Worm (Caenorhabditis elegans) whole organism, young adult: ENCODE measurements around the gene W02B12.1.

Source experiments
- B0035.1 ChIP-seq: sonication (generic microtip); optimal IDR thresholded peaks from 2 replicates; lab custom pipeline; 2016; ENCODE audit warnings: missing genetic modification characterization, mild to moderate bottlenecking, missing compliant biosample characterization, missing genotype, missing genetic modification reagents
- C17E4.6 ChIP-seq: fragments of 200-800 bp; sonication (Bioruptor generic); IDR thresholded peaks from 2 replicates; pipeline ENCODE4 v1.3.6; 2022; ENCODE audit warnings: missing genetic modification reagents, missing genetic modification characterization, missing compliant biosample characterization
- F10E7.11 ChIP-seq: sonication (generic microtip); optimal IDR thresholded peaks from 2 replicates; lab custom pipeline; 2017; ENCODE audit warnings: mild to moderate bottlenecking, missing genetic modification characterization, moderate library complexity, missing compliant biosample characterization
- F33H1.4 ChIP-seq: fragments of 200-800 bp; sonication (Bioruptor generic); IDR thresholded peaks from 2 replicates; pipeline ENCODE4 v1.3.6; 2022; ENCODE audit warnings: missing genetic modification reagents, missing genetic modification characterization, missing compliant biosample characterization
- F49E8.2 ChIP-seq: sonication (generic microtip); optimal IDR thresholded peaks from 3 replicates; lab custom pipeline; 2017; ENCODE audit warnings: missing genetic modification characterization, mild to moderate bottlenecking, missing compliant biosample characterization, antibody characterized with exemption, moderate library complexity; ENCODE audit not compliant: insufficient read depth
- K12H6.12 ChIP-seq: fragments of 200-800 bp; sonication (Bioruptor generic); optimal IDR thresholded peaks from 2 replicates; lab custom pipeline; 2018; ENCODE audit warnings: mild to moderate bottlenecking, missing genetic modification characterization, missing compliant biosample characterization
- Y53F4B.3 ChIP-seq: fragments of 200-800 bp; sonication (Bioruptor generic); IDR thresholded peaks from 2 replicates; pipeline ENCODE4 v1.3.6; 2022; ENCODE audit warnings: missing genetic modification reagents, missing genetic modification characterization, missing compliant biosample characterization
- Y56A3A.18 ChIP-seq: fragments of 200-800 bp; sonication (Bioruptor generic); IDR thresholded peaks from 2 replicates; pipeline ENCODE4 v1.3.6; 2022; ENCODE audit warnings: missing genetic modification reagents, missing genetic modification characterization, missing compliant biosample characterization
- Y95B8A.8 ChIP-seq: fragments of 200-800 bp; sonication (Bioruptor generic); IDR thresholded peaks from 2 replicates; pipeline ENCODE4 v1.3.6; 2022; ENCODE audit warnings: missing genetic modification reagents, missing genetic modification characterization, missing compliant biosample characterization
- ZK185.1 ChIP-seq: sonication (generic microtip); optimal IDR thresholded peaks from 2 replicates; lab custom pipeline; 2016; ENCODE audit warnings: mild to moderate bottlenecking, missing genetic modification characterization, missing compliant biosample characterization; ENCODE audit not compliant: poor library complexity, severe bottlenecking
- athp-1 ChIP-seq: sonication (generic microtip); optimal IDR thresholded peaks from 2 replicates; lab custom pipeline; 2017; ENCODE audit warnings: mild to moderate bottlenecking, missing genetic modification characterization, missing compliant biosample characterization
- attf-6 ChIP-seq: fragments of 200-800 bp; sonication (Bioruptor generic); IDR thresholded peaks from 2 replicates; pipeline ENCODE4 v1.3.6; 2022; ENCODE audit warnings: missing genetic modification reagents, missing genetic modification characterization, missing compliant biosample characterization
- cebp-1 ChIP-seq, 2 experiments: fragments of 200-800 bp in 1 of 2; sonication (Bioruptor generic) in 1 of 2; sonication (generic microtip) in 1 of 2; IDR thresholded peaks in 1 of 2; optimal IDR thresholded peaks in 1 of 2; 2 replicates each; pipeline versions ENCODE4 v1.3.6 to Lab custom; 2017 to 2022; ENCODE audit warnings: missing compliant biosample characterization in 2 of 2, missing genetic modification characterization in 2 of 2, mild to moderate bottlenecking in 1 of 2, missing genetic modification reagents in 1 of 2, moderate library complexity in 1 of 2
- ceh-100 ChIP-seq: fragments of 200-800 bp; sonication (Bioruptor generic); IDR thresholded peaks from 2 replicates; pipeline ENCODE4 v1.3.6; 2022; ENCODE audit warnings: missing genetic modification reagents, missing genetic modification characterization, missing compliant biosample characterization
- ceh-58 ChIP-seq: fragments of 200-800 bp; sonication (Bioruptor generic); IDR thresholded peaks from 2 replicates; pipeline ENCODE4 v1.3.6; 2022; ENCODE audit warnings: missing genetic modification characterization, missing compliant biosample characterization
- ceh-91 ChIP-seq: fragments of 200-800 bp; sonication (Bioruptor generic); IDR thresholded peaks from 2 replicates; pipeline ENCODE4 v1.3.6; 2022; ENCODE audit warnings: missing genetic modification reagents, missing genetic modification characterization, missing compliant biosample characterization
- dpff-1 ChIP-seq: sonication (generic microtip); optimal IDR thresholded peaks from 2 replicates; lab custom pipeline; 2017; ENCODE audit warnings: mild to moderate bottlenecking, missing genetic modification characterization, missing compliant biosample characterization
- efl-1 ChIP-seq: fragments of 150-350 bp; optimal IDR thresholded peaks from 2 replicates; lab custom pipeline; 2014; ENCODE audit warnings: missing biosample characterization, missing genetic modification reagents, missing genetic modification characterization
- egl-18 ChIP-seq: fragments of 200-800 bp; sonication (Bioruptor generic); IDR thresholded peaks from 2 replicates; pipeline ENCODE4 v1.3.6; 2022; ENCODE audit warnings: missing genetic modification reagents, missing genetic modification characterization, missing compliant biosample characterization
- ets-4 ChIP-seq: fragments of 200-800 bp; sonication (Bioruptor generic); optimal IDR thresholded peaks from 2 replicates; lab custom pipeline; 2018; ENCODE audit warnings: mild to moderate bottlenecking, missing genetic modification characterization, missing compliant biosample characterization
- hlh-26 ChIP-seq: fragments of 200-800 bp; sonication (Bioruptor generic); conservative IDR thresholded peaks from 2 replicates; pipeline ENCODE4 v1.3.6; 2022; ENCODE audit warnings: missing genetic modification reagents, missing genetic modification characterization, missing compliant biosample characterization
- hmg-1.2 ChIP-seq: fragments of 200-800 bp; sonication (Bioruptor generic); IDR thresholded peaks from 2 replicates; pipeline ENCODE4 v1.3.6; 2022; ENCODE audit warnings: missing genetic modification reagents, missing genetic modification characterization, missing compliant biosample characterization
- hrde-1 ChIP-seq: sonication (generic microtip); optimal IDR thresholded peaks from 2 replicates; lab custom pipeline; 2016; ENCODE audit warnings: missing genetic modification characterization, mild to moderate bottlenecking, missing compliant biosample characterization, moderate library complexity, missing genotype, missing genetic modification reagents, borderline replicate concordance
- let-607 ChIP-seq, 2 experiments: fragments of 200-800 bp in 1 of 2; sonication (Bioruptor generic) in 1 of 2; sonication (generic microtip) in 1 of 2; optimal IDR thresholded peaks; 2 replicates each; lab custom pipeline; 2016 to 2018; ENCODE audit warnings: mild to moderate bottlenecking in 2 of 2, missing compliant biosample characterization in 2 of 2, missing genetic modification characterization in 2 of 2, moderate library complexity in 2 of 2, missing genotype in 1 of 2
- lin-54 ChIP-seq: fragments of 200-800 bp; sonication (Bioruptor generic); optimal IDR thresholded peaks from 2 replicates; lab custom pipeline; 2018; ENCODE audit warnings: mild to moderate bottlenecking, missing genetic modification characterization, missing compliant biosample characterization
- lir-1 ChIP-seq: fragments of 200-800 bp; sonication (Bioruptor generic); conservative IDR thresholded peaks from 2 replicates; pipeline ENCODE4 v1.3.6; 2022; ENCODE audit warnings: missing genetic modification reagents, missing genetic modification characterization, missing compliant biosample characterization
- madf-6 ChIP-seq: fragments of 200-800 bp; sonication (Bioruptor generic); IDR thresholded peaks from 2 replicates; pipeline ENCODE4 v1.3.6; 2022; ENCODE audit warnings: missing genetic modification reagents, missing genetic modification characterization, missing compliant biosample characterization
- nfya-1 ChIP-seq: sonication (generic microtip); optimal IDR thresholded peaks from 2 replicates; lab custom pipeline; 2017; ENCODE audit warnings: antibody characterized with exemption, missing compliant biosample characterization, missing genetic modification characterization, borderline replicate concordance; ENCODE audit not compliant: insufficient read depth
- nfyb-1 ChIP-seq: fragments of 200-800 bp; sonication (Bioruptor generic); IDR thresholded peaks from 2 replicates; pipeline ENCODE4 v1.3.6; 2022; ENCODE audit warnings: missing genetic modification reagents, missing genetic modification characterization, missing compliant biosample characterization
- nhr-80 ChIP-seq: sonication (generic microtip); optimal IDR thresholded peaks from 2 replicates; lab custom pipeline; 2016; ENCODE audit warnings: missing genetic modification characterization, missing compliant biosample characterization
- rcor-1 ChIP-seq: fragments of 200-800 bp; sonication (Bioruptor generic); IDR thresholded peaks from 2 replicates; pipeline ENCODE4 v1.3.6; 2022; ENCODE audit warnings: missing genetic modification reagents, missing genetic modification characterization, missing compliant biosample characterization
- repo-1 ChIP-seq: sonication (generic microtip); optimal IDR thresholded peaks from 2 replicates; lab custom pipeline; 2017; ENCODE audit warnings: mild to moderate bottlenecking, missing genetic modification characterization, missing compliant biosample characterization
- snpc-1.1 ChIP-seq: sonication (generic microtip); optimal IDR thresholded peaks from 2 replicates; lab custom pipeline; 2017; ENCODE audit warnings: missing genetic modification characterization, mild to moderate bottlenecking, missing compliant biosample characterization, antibody characterized with exemption, moderate library complexity, missing genotype, missing genetic modification reagents; ENCODE audit not compliant: insufficient read depth
- snpc-1.3 ChIP-seq: sonication (generic microtip); optimal IDR thresholded peaks from 2 replicates; lab custom pipeline; 2017; ENCODE audit warnings: missing genetic modification characterization, mild to moderate bottlenecking, missing compliant biosample characterization, antibody characterized with exemption, moderate library complexity, missing genotype, missing genetic modification reagents; ENCODE audit not compliant: insufficient read depth
- snpc-4 ChIP-seq, 5 experiments: fragments of 150-350 bp in 1 of 5; sonication (generic microtip) in 4 of 5; optimal IDR thresholded peaks; 2 replicates each; lab custom pipeline; 2014 to 2018; ENCODE audit warnings: missing genetic modification characterization in 5 of 5, missing biosample characterization in 3 of 5, antibody characterized with exemption in 2 of 5, mild to moderate bottlenecking in 2 of 5, missing compliant biosample characterization in 2 of 5, missing genotype in 2 of 5, moderate library complexity in 2 of 5, missing genetic modification reagents in 1 of 5
- somi-1 ChIP-seq: fragments of 200-800 bp; sonication (Bioruptor generic); optimal IDR thresholded peaks from 2 replicates; lab custom pipeline; 2018; ENCODE audit warnings: mild to moderate bottlenecking, missing genetic modification characterization, missing compliant biosample characterization
- sptf-2 ChIP-seq: fragments of 200-800 bp; sonication (Bioruptor generic); optimal IDR thresholded peaks from 2 replicates; lab custom pipeline; 2018; ENCODE audit warnings: mild to moderate bottlenecking, missing genetic modification characterization, missing compliant biosample characterization
- tlf-1 ChIP-seq: fragments of 200-800 bp; sonication (Bioruptor generic); optimal IDR thresholded peaks from 2 replicates; lab custom pipeline; 2018; ENCODE audit warnings: mild to moderate bottlenecking, missing genetic modification characterization, missing compliant biosample characterization
- xnd-1 ChIP-seq: sonication (generic microtip); optimal IDR thresholded peaks from 2 replicates; lab custom pipeline; 2016; ENCODE audit warnings: missing genotype, missing genetic modification reagents, missing genetic modification characterization, missing compliant biosample characterization
- zfh-2 ChIP-seq: fragments of 200-800 bp; sonication (Bioruptor generic); conservative IDR thresholded peaks from 2 replicates; pipeline ENCODE4 v1.3.6; 2022; ENCODE audit warnings: missing genetic modification reagents, missing genetic modification characterization, missing compliant biosample characterization
- zim-3 ChIP-seq: sonication (generic microtip); optimal IDR thresholded peaks from 2 replicates; lab custom pipeline; 2017; ENCODE audit warnings: mild to moderate bottlenecking, missing genetic modification characterization, moderate library complexity, missing compliant biosample characterization
- ztf-18 ChIP-seq: sonication (generic microtip); optimal IDR thresholded peaks from 2 replicates; lab custom pipeline; 2016; ENCODE audit warnings: missing genotype, mild to moderate bottlenecking, missing genetic modification characterization, missing compliant biosample characterization
- ztf-25 ChIP-seq: fragments of 200-800 bp; sonication (Bioruptor generic); IDR thresholded peaks from 2 replicates; pipeline ENCODE4 v1.3.6; 2022; ENCODE audit warnings: missing genetic modification reagents, missing genetic modification characterization, missing compliant biosample characterization
- ztf-26 ChIP-seq: sonication (generic microtip); optimal IDR thresholded peaks from 2 replicates; lab custom pipeline; 2017; ENCODE audit warnings: missing genetic modification characterization, missing compliant biosample characterization
- ztf-28 ChIP-seq: fragments of 200-800 bp; sonication (Bioruptor generic); IDR thresholded peaks from 2 replicates; pipeline ENCODE4 v1.3.6; 2022; ENCODE audit warnings: missing genetic modification reagents, missing genetic modification characterization, missing compliant biosample characterization

The W02B12.1 gene

DNA sequence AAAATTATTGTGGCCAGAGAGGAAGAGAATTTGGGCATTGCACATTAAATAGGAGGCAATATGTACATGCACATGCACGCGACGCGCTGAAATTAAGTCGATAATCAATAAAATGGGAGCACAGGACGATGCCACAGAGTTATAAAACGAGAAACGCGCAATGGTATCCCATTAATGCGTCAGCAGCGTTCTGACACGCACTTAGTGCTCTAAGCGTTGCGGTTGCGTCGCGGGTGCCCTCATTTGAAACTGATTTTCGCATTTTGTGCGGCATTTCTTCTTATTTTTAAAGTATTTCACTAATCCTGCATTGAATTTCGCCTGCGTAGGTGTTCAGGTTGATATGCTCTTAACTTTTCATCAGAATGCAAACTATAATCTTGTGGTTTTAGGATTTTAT, 4.2 kb downstream of the W02B12.1 start, which contains the start of gene rsp-1 (continued):
- peak; percentile 82 for TF ChIP-seq athp-1 (tag; lab: Kevin White, UChicago)
- TF ChIP-seq ceh-91 (GFP tag; lab: Robert Waterston, UW) = peak; percentile 73
- peak; percentile 76 for TF ChIP-seq F33H1.4 (GFP tag; lab: Robert Waterston, UW)
- TF ChIP-seq F10E7.11 = no peak
- peak; percentile 42 for TF ChIP-seq snpc-1.1
- peak; percentile 93 for TF ChIP-seq Y95B8A.8 (GFP tag; lab: Robert Waterston, UW)
- TF ChIP-seq B0035.1 (tag; lab: Kevin White, UChicago) = peak; percentile 14
- TF ChIP-seq F49E8.2 (tag; lab: Kevin White, UChicago) = peak; percentile 53
- TF ChIP-seq hrde-1 (tag; lab: Kevin White, UChicago) = peak; percentile 36
- no peak for TF ChIP-seq zim-3 (tag; lab: Kevin White, UChicago)
- peak; percentile 60 for TF ChIP-seq efl-1 (GFP tag; lab: Kevin White, UChicago)
- peak; percentile 71 for TF ChIP-seq ztf-26 (tag; lab: Kevin White, UChicago)
- no peak; the same call in 1 of the 2 replicates for TF ChIP-seq attf-6 (GFP tag; lab: Robert Waterston, UW)
- TF ChIP-seq K12H6.12 (tag; lab: Kevin White, UChicago) = peak; percentile 80
- no peak for TF ChIP-seq ceh-58
- 0 out of 2 replicates have a peak, but pooled peaks have one; percentile 30 for TF ChIP-seq egl-18
- TF ChIP-seq snpc-1.3 (tag; lab: Kevin White, UChicago) = peak; percentile 72
- TF ChIP-seq Y56A3A.18 = 0 out of 2 replicates have a peak, but pooled peaks have one; percentile 49
- 0 out of 2 replicates have a peak, but pooled peaks have one; percentile 49 for TF ChIP-seq ztf-28
- peak; percentile 54 to 73 for TF ChIP-seq let-607 (tag; optimal IDR thresholded peaks at IDR 0.05; lab: Kevin White, UChicago)
- TF ChIP-seq madf-6 (GFP tag; lab: Robert Waterston, UW) = peak; percentile 84
- peak; percentile 46 for TF ChIP-seq xnd-1 (tag; lab: Kevin White, UChicago)
- peak; percentile 88 for TF ChIP-seq rcor-1 (GFP tag; lab: Robert Waterston, UW)
- TF ChIP-seq nhr-80 (tag; lab: Kevin White, UChicago) = peak; percentile 95
- TF ChIP-seq snpc-4 (GFP tag; optimal IDR thresholded peaks at IDR 0.05; lab: Kevin White, UChicago) = no peak
- TF ChIP-seq snpc-4 (tag; optimal IDR thresholded peaks at IDR 0.05; lab: Kevin White, UChicago) = peak; percentile 73 to 82 (median 80)
- peak; percentile 52 for TF ChIP-seq cebp-1 (GFP tag; IDR thresholded peaks at IDR 0.05; lab: Robert Waterston, UW)
- TF ChIP-seq cebp-1 (tag; optimal IDR thresholded peaks at IDR 0.05; lab: Kevin White, UChicago) = peak; percentile 89
- TF ChIP-seq hmg-1.2 = peak; percentile 61
- 0 out of 2 replicates have a peak, but pooled peaks have one; percentile 39 for TF ChIP-seq lir-1
- TF ChIP-seq Y53F4B.3 (GFP tag; lab: Robert Waterston, UW) = no peak
- TF ChIP-seq ceh-100 = peak; percentile 78
- no peak for TF ChIP-seq dpff-1 (tag; lab: Kevin White, UChicago)
- no peak for TF ChIP-seq ztf-25 (GFP tag; lab: Robert Waterston, UW)
- TF ChIP-seq zfh-2 (GFP tag; lab: Robert Waterston, UW) = peak; percentile 74
- peak; percentile 99 for TF ChIP-seq ztf-18
- TF ChIP-seq nfyb-1 = peak; percentile 86
- TF ChIP-seq sptf-2 = peak; percentile 4
- TF ChIP-seq nfya-1 (tag; lab: Kevin White, UChicago) = no peak
- TF ChIP-seq C17E4.6 (GFP tag; lab: Robert Waterston, UW) = peak; percentile 69
- TF ChIP-seq ZK185.1 (tag; lab: Kevin White, UChicago) = peak; percentile 80
- peak; percentile 69 for TF ChIP-seq repo-1 (tag; lab: Kevin White, UChicago)
- no peak for TF ChIP-seq hlh-26
- TF ChIP-seq tlf-1 (GFP tag; lab: Kevin White, UChicago) = peak; percentile 87
- TF ChIP-seq lin-54 (GFP tag; lab: Kevin White, UChicago) = peak; percentile 93
- TF ChIP-seq somi-1 = peak; percentile 21
- TF ChIP-seq ets-4 (GFP tag; lab: Kevin White, UChicago) = peak; percentile 40
